Worm (Caenorhabditis elegans): ENCODE data around the gene fat-3.

ce11 chrIV:9848075-9848474, 45.3 kb downstream of the fat-3 start, which contains the start of gene K07F5.7:
- TF ChIP-seq nhr-12 (tag; optimal IDR thresholded peaks at IDR 0.05) (no peak), lin-39 (tag; optimal IDR thresholded peaks at IDR 0.05) (no peak), fkh-10 (GFP tag; optimal IDR thresholded peaks at IDR 0.05) (no peak), snpc-4 (tag; optimal IDR thresholded peaks at IDR 0.05) (no peak), ces-1 (GFP tag; optimal IDR thresholded peaks at IDR 0.05) (no peak), ztf-4 (tag; optimal IDR thresholded peaks at IDR 0.05) (no peak), sox-4 (tag; optimal IDR thresholded peaks at IDR 0.05) (no peak), mef-2 (tag; optimal IDR thresholded peaks at IDR 0.05) (no peak), blmp-1 (tag; optimal IDR thresholded peaks at IDR 0.05) (no peak)
